Fruit fly (Drosophila melanogaster): ENCODE data around the gene CG15760.
A peak's percentile ranks its signal among the peaks of the same experiment; 100 is the strongest.

CG15760 gene

dm6 chrX:13639998-13640691, 29.4 kb upstream of the CG15760 start (continued):
- TF ChIP-seq lov (optimal IDR thresholded peaks at IDR 0.05) (no peak), lov (GFP tag; IDR thresholded peaks at IDR 0.05) (peak; percentile 99), zen (tag; optimal IDR thresholded peaks at IDR 0.05) (peak; percentile 95), ttk (GFP tag; IDR thresholded peaks at IDR 0.05) (peak; percentile 99), Trl (optimal IDR thresholded peaks at IDR 0.05) (peak in 1 of 2 experiments; percentile 61), Trl (GFP tag; optimal IDR thresholded peaks at IDR 0.05) (peak; percentile 99), Jarid2 (GFP tag; optimal IDR thresholded peaks at IDR 0.05) (peak; percentile 93), CG11093 (GFP tag; IDR thresholded peaks at IDR 0.05) (peak; percentile 98), Side (GFP tag; optimal IDR thresholded peaks at IDR 0.05) (peak; percentile 99), ham (GFP tag; IDR thresholded peaks at IDR 0.05) (peak; percentile 95), CG12391 (tag; optimal IDR thresholded peaks at IDR 0.05) (peak; percentile 99), ATbp (GFP tag; optimal IDR thresholded peaks at IDR 0.05) (peak; percentile 99), grau (tag; optimal IDR thresholded peaks at IDR 0.05) (peak; percentile 98), CG18764 (GFP tag; optimal IDR thresholded peaks at IDR 0.05) (peak; percentile 98), CG3407 (GFP tag; optimal IDR thresholded peaks at IDR 0.05) (peak; percentile 98), Awh (GFP tag; IDR thresholded peaks at IDR 0.05) (peak; percentile 99), HHEX (GFP tag; optimal IDR thresholded peaks at IDR 0.05) (peak; percentile 99), CG34376 (GFP tag; optimal IDR thresholded peaks at IDR 0.05) (peak; percentile 98), da (GFP tag; optimal IDR thresholded peaks at IDR 0.05) (peak; percentile 97), CG9609 (GFP tag; optimal IDR thresholded peaks at IDR 0.05) (peak; percentile 99), CG33213 (GFP tag; optimal IDR thresholded peaks at IDR 0.05) (peak; percentile 99), CG12155 (GFP tag; optimal IDR thresholded peaks at IDR 0.05) (peak; percentile 97), bigmax (GFP tag; optimal IDR thresholded peaks at IDR 0.05) (peak; percentile 77), Ada2b (GFP tag; IDR thresholded peaks at IDR 0.05) (peak; percentile 99), maf-S (GFP tag; optimal IDR thresholded peaks at IDR 0.05) (peak; percentile 98), nau (GFP tag; optimal IDR thresholded peaks at IDR 0.05) (peak; percentile 99), BEAF-32 (GFP tag; optimal IDR thresholded peaks at IDR 0.05) (peak; percentile 5), ind (GFP tag; optimal IDR thresholded peaks at IDR 0.05) (peak; percentile 99), CG17829 (tag; optimal IDR thresholded peaks at IDR 0.05) (peak; percentile 99), Camta (GFP tag; optimal IDR thresholded peaks at IDR 0.05) (peak; percentile 99), Hr78 (GFP tag; optimal IDR thresholded peaks at IDR 0.05) (peak in 1 of 2 experiments; percentile 91), CG14710 (tag; optimal IDR thresholded peaks at IDR 0.05) (peak; percentile 96), CG30431 (GFP tag; optimal IDR thresholded peaks at IDR 0.05) (peak; percentile 97), Bgb (GFP tag; IDR thresholded peaks at IDR 0.05; ENCODE audit: partially characterized antibody) (peak; percentile 66), CG13424 (tag; optimal IDR thresholded peaks at IDR 0.05) (peak; percentile 99), CG10565 (GFP tag; optimal IDR thresholded peaks at IDR 0.05) (peak; percentile 96), Dip2 (GFP tag; IDR thresholded peaks at IDR 0.05) (peak; percentile 74; the same call in 1 of the 2 replicates), CG17612 (GFP tag; IDR thresholded peaks at IDR 0.05) (peak; percentile 97), chm (GFP tag; IDR thresholded peaks at IDR 0.05) (peak; percentile 99), dm (GFP tag; optimal IDR thresholded peaks at IDR 0.05) (peak; percentile 97), Hsf (GFP tag; optimal IDR thresholded peaks at IDR 0.05) (peak; percentile 99), CG6254 (GFP tag; optimal IDR thresholded peaks at IDR 0.05) (peak; percentile 97), CG15073 (GFP tag; optimal IDR thresholded peaks at IDR 0.05) (peak; percentile 87), CG8924 (tag; optimal IDR thresholded peaks at IDR 0.05) (peak; percentile 99), hb (GFP tag; IDR thresholded peaks at IDR 0.05; ENCODE audit: partially characterized antibody) (peak; percentile 78; the same call in 1 of the 3 replicates), CG14014 (GFP tag; IDR thresholded peaks at IDR 0.05) (peak; percentile 99), ab (GFP tag; optimal IDR thresholded peaks at IDR 0.05) (peak; percentile 95), CG9817 (tag; optimal IDR thresholded peaks at IDR 0.05) (peak; percentile 98), ro (GFP tag; IDR thresholded peaks at IDR 0.05) (peak; percentile 96), Dad (GFP tag; optimal IDR thresholded peaks at IDR 0.05) (peak; percentile 98)
